Worm (Caenorhabditis elegans) whole organism, L1 larva: Measurements from ENCODE around the gene Y68A4A.10.

Experiments
- C04F5.9 ChIP-seq: sonication (generic microtip); optimal IDR thresholded peaks from 2 replicates; lab custom pipeline; 2016; ENCODE audit warnings: missing genetic modification characterization, missing compliant biosample characterization
- C16A3.4 ChIP-seq: fragments of 150-350 bp; optimal IDR thresholded peaks from 2 replicates; lab custom pipeline; 2014; ENCODE audit warnings: missing biosample characterization, missing genetic modification characterization
- Y116A8C.19 ChIP-seq: sonication (generic microtip); optimal IDR thresholded peaks from 2 replicates; lab custom pipeline; 2016; ENCODE audit warnings: missing compliant biosample characterization, missing genetic modification characterization, borderline replicate concordance
- alr-1 ChIP-seq: fragments of 200-800 bp; sonication (Bioruptor generic); optimal IDR thresholded peaks from 2 replicates; lab custom pipeline; 2018; ENCODE audit warnings: borderline replicate concordance, mild to moderate bottlenecking, missing genetic modification characterization, missing compliant biosample characterization
- aly-2 ChIP-seq: fragments of 150-350 bp; optimal IDR thresholded peaks from 2 replicates; lab custom pipeline; 2014; ENCODE audit warnings: missing biosample characterization, missing genetic modification characterization
- ama-1 ChIP-seq: fragments of 150-350 bp; optimal IDR thresholded peaks from 2 replicates; lab custom pipeline; 2014
- ceh-63 ChIP-seq: fragments of 200-800 bp; sonication (Bioruptor generic); optimal IDR thresholded peaks from 2 replicates; lab custom pipeline; 2018; ENCODE audit warnings: mild to moderate bottlenecking, missing genetic modification characterization, missing compliant biosample characterization
- ceh-8 ChIP-seq: fragments of 200-800 bp; sonication (Bioruptor generic); optimal IDR thresholded peaks from 2 replicates; lab custom pipeline; 2018; ENCODE audit warnings: mild to moderate bottlenecking, missing genetic modification characterization, moderate library complexity, missing compliant biosample characterization
- ceh-82 ChIP-seq, 3 experiments: fragments of 150-350 bp in 1 of 3; sonication (generic microtip) in 2 of 3; optimal IDR thresholded peaks; 2 replicates each; lab custom pipeline; 2014 to 2017; ENCODE audit warnings: missing biosample characterization in 3 of 3, missing genetic modification characterization in 3 of 3
- ceh-88 ChIP-seq: fragments of 200-800 bp; sonication (Bioruptor generic); IDR thresholded peaks from 2 replicates; pipeline ENCODE4 v1.3.6; 2022; ENCODE audit warnings: missing genetic modification characterization, missing compliant biosample characterization
- dpl-1 ChIP-seq, 3 experiments: fragments of 150-350 bp in 2 of 3; sonication (generic microtip) in 1 of 3; optimal IDR thresholded peaks; 2 replicates each; lab custom pipeline; 2014 to 2017; ENCODE audit warnings: missing biosample characterization in 3 of 3, missing genetic modification characterization in 3 of 3, missing genetic modification reagents in 3 of 3
- efl-1 ChIP-seq, 4 experiments: fragments of 150-350 bp; optimal IDR thresholded peaks in 3 of 4; peaks in 1 of 4; 1 replicate in 1 of 4; 2 replicates in 3 of 4; lab custom pipeline; 2014; ENCODE audit warnings: missing biosample characterization in 2 of 4, missing genetic modification characterization in 2 of 4, missing genetic modification reagents in 2 of 4
- elt-2 ChIP-seq: sonication (generic microtip); optimal IDR thresholded peaks from 2 replicates; lab custom pipeline; 2016; ENCODE audit warnings: missing genetic modification characterization, mild to moderate bottlenecking, inconsistent platforms, missing compliant biosample characterization, missing genetic modification reagents
- elt-3 ChIP-seq, 6 experiments: fragments of 150-350 bp in 1 of 6; sonication (generic microtip); optimal IDR thresholded peaks; 2 replicates each; lab custom pipeline; 2017 to 2018; ENCODE audit warnings: missing biosample characterization in 6 of 6, missing genetic modification characterization in 6 of 6, inconsistent platforms in 1 of 6
- fkh-4 ChIP-seq: sonication (generic microtip); optimal IDR thresholded peaks from 2 replicates; lab custom pipeline; 2016; ENCODE audit warnings: missing compliant biosample characterization, missing genetic modification characterization, borderline replicate concordance
- fos-1 ChIP-seq: fragments of 150-350 bp; optimal IDR thresholded peaks from 2 replicates; lab custom pipeline; 2014; ENCODE audit warnings: missing biosample characterization, missing genetic modification characterization
- irx-1 ChIP-seq: sonication (generic microtip); optimal IDR thresholded peaks from 2 replicates; lab custom pipeline; 2016; ENCODE audit warnings: missing genetic modification characterization, missing compliant biosample characterization
- lin-13 ChIP-seq: fragments of 150-350 bp; optimal IDR thresholded peaks from 2 replicates; lab custom pipeline; 2014; ENCODE audit warnings: missing biosample characterization, missing genetic modification reagents, missing genetic modification characterization
- lin-14 ChIP-seq: fragments of 200-800 bp; sonication (Bioruptor generic); optimal IDR thresholded peaks from 2 replicates; lab custom pipeline; 2018; ENCODE audit warnings: mild to moderate bottlenecking, missing genetic modification characterization, moderate library complexity, missing compliant biosample characterization
- lin-15B ChIP-seq: fragments of 150-350 bp; sonication (generic microtip); optimal IDR thresholded peaks from 3 replicates; lab custom pipeline; 2014; ENCODE audit warnings: missing biosample characterization, missing genetic modification characterization
- lsy-2 ChIP-seq, 2 experiments: fragments of 150-350 bp; optimal IDR thresholded peaks; 2 replicates each; lab custom pipeline; 2014; ENCODE audit warnings: missing biosample characterization in 2 of 2, missing genetic modification characterization in 2 of 2
- mab-9 ChIP-seq: fragments of 200-800 bp; sonication (Bioruptor generic); IDR thresholded peaks from 2 replicates; pipeline ENCODE4 v1.3.6; 2022; ENCODE audit warnings: missing genetic modification reagents, missing genetic modification characterization, missing compliant biosample characterization
- mep-1 ChIP-seq: fragments of 150-350 bp; optimal IDR thresholded peaks from 2 replicates; lab custom pipeline; 2014; ENCODE audit warnings: missing biosample characterization, missing genetic modification characterization
- nhr-20 ChIP-seq: sonication (generic microtip); optimal IDR thresholded peaks from 2 replicates; lab custom pipeline; 2016; ENCODE audit warnings: mild to moderate bottlenecking, missing genetic modification characterization, missing compliant biosample characterization
- nhr-237 ChIP-seq: fragments of 150-350 bp; optimal IDR thresholded peaks from 2 replicates; lab custom pipeline; 2014; ENCODE audit warnings: missing biosample characterization, missing genetic modification characterization
- nhr-28 ChIP-seq: fragments of 150-350 bp; optimal IDR thresholded peaks from 2 replicates; lab custom pipeline; 2014; ENCODE audit warnings: missing biosample characterization, missing genetic modification characterization
- nhr-77 ChIP-seq: fragments of 150-350 bp; optimal IDR thresholded peaks from 2 replicates; lab custom pipeline; 2014; ENCODE audit warnings: missing biosample characterization, missing genetic modification characterization
- nhr-90 ChIP-seq: sonication (generic microtip); optimal IDR thresholded peaks from 2 replicates; lab custom pipeline; 2016; ENCODE audit warnings: mild to moderate bottlenecking, missing genetic modification characterization, missing compliant biosample characterization; ENCODE audit not compliant: poor library complexity
- pax-3 ChIP-seq: fragments of 200-800 bp; sonication (Bioruptor generic); optimal IDR thresholded peaks from 2 replicates; lab custom pipeline; 2018; ENCODE audit warnings: mild to moderate bottlenecking, missing genetic modification characterization, moderate library complexity, missing compliant biosample characterization
- pqm-1 ChIP-seq: sonication (generic microtip); optimal IDR thresholded peaks from 3 replicates; lab custom pipeline; 2017; ENCODE audit warnings: missing biosample characterization, missing genetic modification characterization
- rnt-1 ChIP-seq: sonication (generic microtip); optimal IDR thresholded peaks from 2 replicates; lab custom pipeline; 2016; ENCODE audit warnings: mild to moderate bottlenecking, missing genetic modification characterization, moderate library complexity, missing compliant biosample characterization
- snpc-4 ChIP-seq: fragments of 150-350 bp; optimal IDR thresholded peaks from 2 replicates; lab custom pipeline; 2014; ENCODE audit warnings: missing biosample characterization, missing genetic modification characterization
- swsn-7 ChIP-seq: sonication (generic microtip); optimal IDR thresholded peaks from 2 replicates; lab custom pipeline; 2016; ENCODE audit warnings: missing genetic modification characterization, missing compliant biosample characterization
- tlp-1 ChIP-seq: fragments of 150-350 bp; optimal IDR thresholded peaks from 2 replicates; lab custom pipeline; 2014; ENCODE audit warnings: missing biosample characterization, missing genetic modification characterization
- unc-86 ChIP-seq: sonication (generic microtip); optimal IDR thresholded peaks from 2 replicates; lab custom pipeline; 2016; ENCODE audit warnings: missing genetic modification characterization, missing compliant biosample characterization
- xbp-1 ChIP-seq: sonication (generic microtip); optimal IDR thresholded peaks from 2 replicates; lab custom pipeline; 2016; ENCODE audit warnings: missing genetic modification characterization, missing compliant biosample characterization
- zip-4 ChIP-seq: fragments of 200-800 bp; sonication (Bioruptor generic); optimal IDR thresholded peaks from 2 replicates; lab custom pipeline; 2018; ENCODE audit warnings: mild to moderate bottlenecking, missing genetic modification characterization, moderate library complexity, missing compliant biosample characterization
- ztf-4 ChIP-seq: fragments of 150-350 bp; optimal IDR thresholded peaks from 2 replicates; lab custom pipeline; 2014; ENCODE audit warnings: missing biosample characterization, missing genetic modification characterization

The Y68A4A.10 gene

DNA sequence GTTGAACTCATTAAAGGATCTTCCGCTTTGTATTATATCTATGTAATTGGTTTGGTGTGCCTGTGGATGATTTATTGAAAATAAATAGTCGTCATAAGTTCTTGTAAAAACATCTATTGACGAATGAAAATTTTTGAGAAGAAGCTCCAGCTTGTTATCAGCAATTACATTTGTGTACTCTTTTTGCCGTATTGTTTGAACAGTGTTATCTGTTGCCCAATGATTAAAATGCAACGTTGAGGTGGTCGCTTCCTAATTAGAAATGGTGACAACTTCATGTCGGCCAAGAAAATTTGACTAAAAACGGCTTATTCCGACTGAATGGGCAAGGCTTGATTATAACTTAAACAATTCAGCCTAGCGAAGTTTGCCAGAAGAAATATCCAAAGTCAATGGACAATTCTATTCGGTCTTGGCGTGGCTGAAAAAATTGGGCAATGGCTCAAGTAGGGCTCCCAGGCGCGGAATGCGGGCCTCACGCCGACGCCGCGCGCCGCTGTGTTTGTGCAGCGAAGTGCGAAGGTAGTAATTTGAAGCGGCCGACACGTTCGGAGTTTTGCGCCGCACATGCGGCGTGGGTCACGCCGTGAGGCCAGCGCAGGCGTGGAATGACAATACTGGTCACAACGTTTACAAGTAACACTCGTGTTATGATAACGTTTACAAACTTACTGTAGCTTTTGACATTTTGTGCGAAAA, 38.8 kb downstream of the Y68A4A.10 start:
- TF ChIP-seq aly-2 (tag; lab: Kevin White, UChicago), result no peak
- TF ChIP-seq ceh-88 (GFP tag; lab: Robert Waterston, UW), result no peak
- TF ChIP-seq ama-1 (lab: Kevin White, UChicago), result no peak
- peak; percentile 73 for TF ChIP-seq elt-2
- no peak for TF ChIP-seq rnt-1

DNA sequence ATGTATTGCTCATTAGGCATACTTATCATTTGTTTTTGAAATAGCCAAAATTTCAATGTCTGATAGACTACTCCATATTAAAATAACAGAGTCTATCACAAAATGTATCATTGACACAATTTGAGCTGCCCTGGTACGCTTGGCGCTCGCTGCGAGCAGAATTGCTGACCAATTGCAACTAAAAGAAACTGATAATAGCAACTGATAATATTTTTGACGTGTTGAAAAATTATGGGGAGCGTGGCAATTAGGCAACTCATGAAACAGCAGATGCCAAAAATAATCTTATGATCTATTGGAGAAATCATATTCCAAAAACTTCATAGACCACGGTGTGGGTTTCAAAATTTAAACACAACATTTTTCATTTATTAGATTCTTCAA, 39.3 kb downstream of the Y68A4A.10 start:
- TF ChIP-seq mep-1 (tag; lab: Kevin White, UChicago) (no peak), elt-2 (peak; percentile 95)
- TF ChIP-seq, all 84 proteins: peak for 1

DNA sequence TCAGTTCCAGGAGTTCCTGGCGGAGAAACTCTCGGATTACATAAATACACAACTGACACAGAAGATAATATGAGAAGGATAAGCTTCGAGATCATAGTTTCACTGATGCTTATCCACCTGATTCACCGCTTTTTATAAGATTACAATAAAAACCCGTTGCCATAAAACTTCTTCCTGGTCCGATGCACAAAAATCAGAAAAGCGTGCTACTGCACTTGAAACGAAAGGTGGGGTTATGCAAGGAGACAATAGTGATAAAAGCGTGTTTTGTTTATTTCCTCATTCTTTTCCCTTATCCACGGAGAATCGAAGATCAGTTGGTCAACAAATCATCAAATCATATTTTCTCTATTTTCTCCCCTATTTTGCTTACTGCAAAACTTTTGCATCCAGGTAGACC, 40.6 kb downstream of the Y68A4A.10 start, which contains the start of gene Y68A4B.3:
Gene Y68A4B.3 (minus strand): TSS at position 101 of the 400 bp plus-strand sequence.
- TF ChIP-seq pax-3 (tag; lab: Kevin White, UChicago) (no peak), fkh-4 (tag; lab: Kevin White, UChicago) (no peak), nhr-77 (tag; lab: Kevin White, UChicago) (no peak), elt-3 (tag; optimal IDR thresholded peaks at IDR 0.05; lab: Kevin White, UChicago) (no peak), dpl-1 (GFP tag; optimal IDR thresholded peaks at IDR 0.05; lab: Kevin White, UChicago) (no peak), lin-13 (GFP tag; lab: Kevin White, UChicago) (no peak), nhr-90 (tag; lab: Kevin White, UChicago) (no peak), snpc-4 (tag; lab: Kevin White, UChicago) (no peak), C04F5.9 (no peak), zip-4 (GFP tag; lab: Kevin White, UChicago) (no peak), Y116A8C.19 (no peak), nhr-237 (tag; lab: Kevin White, UChicago) (no peak), nhr-20 (tag; lab: Kevin White, UChicago) (no peak), nhr-28 (tag; lab: Kevin White, UChicago) (no peak), ceh-63 (no peak), mab-9 (GFP tag; lab: Robert Waterston, UW) (no peak)

DNA sequence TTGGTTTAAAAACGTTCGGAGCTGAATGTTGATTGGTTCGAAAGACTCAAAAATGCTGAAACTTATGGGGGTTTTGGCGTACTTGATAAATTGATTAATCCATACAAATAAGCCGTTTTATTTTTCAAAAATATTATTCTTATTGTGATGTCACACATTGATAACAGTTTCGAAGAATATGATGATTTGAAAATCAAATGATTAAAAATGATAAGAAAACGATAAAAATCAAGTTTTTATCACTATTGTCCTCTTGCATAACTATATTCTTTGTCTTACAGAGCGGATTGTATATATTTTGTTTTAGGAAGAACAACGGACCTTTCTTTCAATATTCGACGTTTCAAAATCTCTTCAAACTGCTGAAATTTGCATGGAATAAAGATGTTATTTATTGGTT, 41.1 kb downstream of the Y68A4A.10 start:
- TF ChIP-seq elt-2 (peak; percentile 79), lin-15B (tag; lab: Kevin White, UChicago) (no peak), tlp-1 (peak; percentile 48)

DNA sequence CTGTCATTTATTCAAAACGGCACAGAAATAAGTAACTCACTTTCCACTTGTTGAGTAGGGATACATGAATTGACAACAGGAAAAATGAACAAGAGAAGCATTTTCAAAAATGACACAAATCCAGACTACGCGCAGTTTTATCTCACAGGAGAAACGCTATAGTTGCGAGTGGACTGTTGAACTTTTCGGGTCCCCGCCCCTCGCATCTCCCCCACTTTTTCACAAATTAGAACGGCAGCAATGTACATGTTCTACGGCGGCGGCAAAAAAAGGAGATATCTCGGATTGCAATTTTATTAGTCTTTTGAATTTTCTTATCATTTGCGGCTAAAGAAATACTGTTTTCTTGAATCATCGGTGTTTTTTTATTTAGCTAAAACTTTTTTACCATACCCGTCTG, 43.5 kb downstream of the Y68A4A.10 start, which contains the start of gene clec-242:
Gene clec-242 (minus strand): TSS at position 101 of the 400 bp plus-strand sequence.
- no peak for TF ChIP-seq ceh-8 (GFP tag; lab: Kevin White, UChicago)
- TF ChIP-seq irx-1 (tag; lab: Kevin White, UChicago), result no peak

DNA sequence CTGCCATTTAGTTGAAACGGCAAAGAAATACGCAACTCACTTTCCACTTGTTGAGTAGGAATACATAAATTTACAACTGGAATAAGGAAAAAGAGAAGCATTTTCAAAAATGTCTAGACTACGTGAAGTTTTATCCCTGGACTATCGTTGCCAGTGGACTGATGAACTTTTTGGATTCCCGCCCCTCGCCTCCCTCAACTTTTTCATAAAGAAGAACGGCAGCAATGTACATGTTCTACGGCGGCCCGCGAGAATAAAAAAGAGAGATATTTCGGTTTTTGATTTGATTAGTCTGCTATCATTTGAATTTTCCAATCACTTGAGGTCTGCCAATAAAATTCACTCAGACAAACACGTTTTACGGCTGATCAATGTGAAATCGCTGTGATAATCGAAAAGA, 47.0 kb downstream of the Y68A4A.10 start, which contains the start of gene clec-243:
Gene clec-243 (minus strand): TSS at position 101 of the 400 bp plus-strand sequence.
- TF ChIP-seq lin-14 (GFP tag; lab: Kevin White, UChicago) (no peak), pqm-1 (tag; lab: Kevin White, UChicago) (no peak), lsy-2 (tag; optimal IDR thresholded peaks at IDR 0.05; lab: Kevin White, UChicago) (no peak), C04F5.9 (no peak), C16A3.4 (tag; lab: Kevin White, UChicago) (no peak), alr-1 (tag; lab: Kevin White, UChicago) (no peak), efl-1 (optimal IDR thresholded peaks at IDR 0.05; lab: Kevin White, UChicago) (no peak), efl-1 (GFP tag; optimal IDR thresholded peaks at IDR 0.05 in 1 of 2; lab: Kevin White, UChicago) (no peak), ztf-4 (no peak), fos-1 (tag; lab: Kevin White, UChicago) (no peak), xbp-1 (tag; lab: Kevin White, UChicago) (no peak), ceh-82 (tag; optimal IDR thresholded peaks at IDR 0.05; lab: Kevin White, UChicago) (no peak), unc-86 (no peak), snpc-4 (tag; lab: Kevin White, UChicago) (no peak), mep-1 (tag; lab: Kevin White, UChicago) (no peak), swsn-7 (no peak)
- TF ChIP-seq, all 84 proteins: peak for 0
